Worm (Caenorhabditis elegans) whole organism, L1 larva: ENCODE results near the gene C09B9.7.

ENCODE experiments used
- fkh-10 ChIP-seq: sonication (generic microtip); optimal IDR thresholded peaks from 2 replicates; lab custom pipeline; 2017; ENCODE audit warnings: missing biosample characterization, missing genetic modification reagents, missing genetic modification characterization
- hpl-2 ChIP-seq: fragments of 150-350 bp; optimal IDR thresholded peaks from 2 replicates; lab custom pipeline; 2014; ENCODE audit warnings: missing biosample characterization, missing genetic modification reagents, missing genetic modification characterization

DNA sequence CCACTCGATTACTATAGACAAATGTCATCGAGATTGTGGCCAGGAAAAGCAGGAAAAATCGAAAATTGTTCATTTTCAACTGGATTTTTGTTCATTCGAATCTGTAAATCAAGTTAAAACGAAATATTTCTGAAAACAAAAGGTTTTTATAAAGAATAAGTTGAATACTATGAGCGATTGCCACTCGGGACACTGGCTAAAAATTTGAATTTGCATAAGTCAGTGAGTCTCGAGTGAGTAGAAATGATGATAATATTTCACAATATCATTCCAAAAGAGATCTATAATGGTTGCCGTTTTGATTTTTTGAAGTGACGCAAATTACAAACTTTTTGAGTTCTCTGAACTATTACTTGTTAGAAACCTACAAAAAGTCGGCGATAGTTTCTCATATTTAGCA is 40.4 kb downstream of the C09B9.7 start, which contains the start of gene T28H11.8:
- TF ChIP-seq fkh-10, result no peak
- TF ChIP-seq hpl-2 (GFP tag; lab: Kevin White, UChicago), result no peak
